Fruit fly (Drosophila melanogaster) whole organism, pupa: ENCODE data around the gene CG11878.

Experiments
- CG10348 ChIP-seq: fragments of 200-800 bp; sonication (Bioruptor generic); IDR thresholded peaks from 2 replicates; pipeline ENCODE4 v1.3.6; 2022; ENCODE audit warnings: missing biosample characterization, missing genetic modification characterization
- CG12605 ChIP-seq: fragments of 200-800 bp; sonication (Bioruptor generic); IDR thresholded peaks from 2 replicates; pipeline ENCODE4 v1.3.6; 2022; ENCODE audit warnings: missing biosample characterization, missing genetic modification characterization
- CG13204 ChIP-seq: fragments of 200-800 bp; sonication (Bioruptor generic); optimal IDR thresholded peaks from 2 replicates; lab custom pipeline; 2018; ENCODE audit warnings: missing biosample characterization, mild to moderate bottlenecking, missing genetic modification characterization, moderate library complexity
- CG14655 ChIP-seq: fragments of 200-800 bp; sonication (Bioruptor generic); optimal IDR thresholded peaks from 3 replicates; lab custom pipeline; 2017; ENCODE audit warnings: mild to moderate bottlenecking, missing biosample characterization, missing genetic modification reagents, missing genetic modification characterization
- CG15710 ChIP-seq: fragments of 200-800 bp; sonication (Bioruptor generic); optimal IDR thresholded peaks from 2 replicates; lab custom pipeline; 2018; ENCODE audit warnings: missing biosample characterization, mild to moderate bottlenecking, missing genetic modification characterization, moderate library complexity
- CG17806 ChIP-seq: fragments of 200-800 bp; sonication (Bioruptor generic); optimal IDR thresholded peaks from 2 replicates; lab custom pipeline; 2018; ENCODE audit warnings: missing biosample characterization, mild to moderate bottlenecking, missing genetic modification characterization, moderate library complexity
- CG32121 ChIP-seq: fragments of 200-800 bp; sonication (Bioruptor generic); IDR thresholded peaks from 2 replicates; pipeline ENCODE4 v1.3.6; 2022; ENCODE audit warnings: missing biosample characterization, missing genetic modification characterization
- CG34367 ChIP-seq: fragments of 200-800 bp; sonication (Bioruptor generic); optimal IDR thresholded peaks from 2 replicates; lab custom pipeline; 2018; ENCODE audit warnings: missing biosample characterization, mild to moderate bottlenecking, missing genetic modification characterization
- CG4496 ChIP-seq: fragments of 200-800 bp; sonication (Bioruptor generic); IDR thresholded peaks from 3 replicates; pipeline ENCODE4 v1.3.6; 2022; ENCODE audit warnings: missing biosample characterization, missing genetic modification characterization
- CG8159 ChIP-seq: fragments of 200-800 bp; sonication (Bioruptor generic); optimal IDR thresholded peaks from 3 replicates; lab custom pipeline; 2018; ENCODE audit warnings: missing biosample characterization, mild to moderate bottlenecking, missing genetic modification characterization, moderate library complexity
- CG8301 ChIP-seq: fragments of 200-800 bp; sonication (Bioruptor generic); optimal IDR thresholded peaks from 2 replicates; lab custom pipeline; 2018; ENCODE audit warnings: missing biosample characterization, mild to moderate bottlenecking, missing genetic modification characterization
- CG9948 ChIP-seq: fragments of 200-800 bp; sonication (Bioruptor generic); optimal IDR thresholded peaks from 2 replicates; lab custom pipeline; 2018; ENCODE audit warnings: missing biosample characterization, mild to moderate bottlenecking, missing genetic modification characterization, moderate library complexity
- D1 ChIP-seq: fragments of 200-800 bp; sonication (Bioruptor generic); optimal IDR thresholded peaks from 2 replicates; lab custom pipeline; 2018; ENCODE audit warnings: missing biosample characterization, mild to moderate bottlenecking, missing genetic modification characterization, moderate library complexity
- EcR ChIP-seq: fragments of 200-800 bp; sonication (Bioruptor generic); optimal IDR thresholded peaks from 3 replicates; lab custom pipeline; 2019; ENCODE audit warnings: missing biosample characterization, missing genetic modification characterization, mild to moderate bottlenecking, moderate library complexity, missing genetic modification reagents
- Ets98B ChIP-seq: fragments of 200-800 bp; sonication (Bioruptor generic); IDR thresholded peaks from 2 replicates; pipeline ENCODE4 v1.3.6; 2022; ENCODE audit warnings: missing biosample characterization, missing genetic modification characterization
- Pif1A ChIP-seq: fragments of 200-800 bp; sonication (Bioruptor generic); optimal IDR thresholded peaks from 3 replicates; lab custom pipeline; 2016; ENCODE audit warnings: missing biosample characterization, missing genetic modification characterization
- Pif1B ChIP-seq: fragments of 200-800 bp; sonication (Bioruptor generic); optimal IDR thresholded peaks from 3 replicates; lab custom pipeline; 2016; ENCODE audit warnings: missing biosample characterization, missing genetic modification characterization
- Snoo ChIP-seq: fragments of 200-800 bp; sonication (Bioruptor generic); optimal IDR thresholded peaks from 3 replicates; lab custom pipeline; 2017; ENCODE audit warnings: missing biosample characterization, mild to moderate bottlenecking, missing genetic modification characterization, inconsistent platforms
- fd96Ca ChIP-seq: fragments of 200-800 bp; sonication (Bioruptor generic); IDR thresholded peaks from 3 replicates; pipeline ENCODE4 v1.3.6; 2022; ENCODE audit warnings: missing biosample characterization, missing genetic modification characterization
- gl ChIP-seq: fragments of 200-800 bp; sonication (Bioruptor generic); optimal IDR thresholded peaks from 2 replicates; lab custom pipeline; 2018; ENCODE audit warnings: missing biosample characterization, mild to moderate bottlenecking, missing genetic modification characterization
- rn ChIP-seq: fragments of 200-800 bp; sonication (Bioruptor generic); IDR thresholded peaks from 2 replicates; pipeline ENCODE4 v1.3.6; 2022; ENCODE audit warnings: missing biosample characterization, missing genetic modification characterization

The CG11878 gene

DNA sequence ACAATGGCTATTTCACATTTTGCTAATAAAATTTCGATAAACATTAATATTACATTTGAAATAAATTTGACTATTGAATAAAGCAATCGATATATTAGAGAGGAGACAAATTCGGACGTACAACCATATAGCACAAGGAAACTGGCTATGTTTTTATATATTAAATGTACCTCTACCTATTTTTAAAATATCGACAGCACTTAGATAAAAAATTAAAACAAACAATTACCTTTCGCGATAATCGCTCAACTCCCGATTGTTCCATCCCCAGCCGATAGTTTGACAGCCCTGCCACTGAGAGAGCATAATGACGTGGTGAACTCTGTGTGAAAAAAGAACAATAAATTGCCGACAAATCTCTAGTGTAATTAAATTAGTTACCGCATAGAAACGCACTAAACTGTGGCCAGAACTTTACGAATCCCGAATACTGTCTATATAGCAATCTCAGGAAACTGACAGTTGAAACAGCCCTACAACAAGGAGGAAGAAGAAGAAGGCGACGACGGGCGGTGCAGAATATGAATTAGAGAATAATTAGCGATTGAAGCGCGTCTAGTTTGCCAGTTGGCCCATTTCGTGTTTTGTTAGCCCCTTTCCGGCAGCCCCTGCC, 14.9 kb upstream of the CG11878 start, which contains the start of gene CG11857:
Gene CG11857 (plus strand): TSS at position 271 of the 613 bp plus-strand sequence.
- TF ChIP-seq CG13204 (no peak), Snoo (peak; percentile 95), CG15710 (peak; percentile 96), EcR (GFP tag; lab: Kevin White, UChicago) (peak; percentile 55), CG8301 (tag; lab: Kevin White, UChicago) (peak; percentile 92), rn (GFP tag; lab: Robert Waterston, UW) (peak; percentile 96), fd96Ca (GFP tag; lab: Robert Waterston, UW) (peak; percentile 98), D1 (tag; lab: Kevin White, UChicago) (no peak), CG14655 (GFP tag; lab: Kevin White, UChicago) (no peak), CG12605 (GFP tag; lab: Robert Waterston, UW) (peak; percentile 93), Pif1A (GFP tag; lab: Kevin White, UChicago) (no peak), CG17806 (tag; lab: Kevin White, UChicago) (peak; percentile 93), CG34367 (tag; lab: Kevin White, UChicago) (peak; percentile 92), CG4496 (GFP tag; lab: Robert Waterston, UW) (peak; percentile 98), CG10348 (GFP tag; lab: Robert Waterston, UW) (peak; percentile 96), Pif1B (no peak), CG32121 (GFP tag; lab: Robert Waterston, UW) (peak; percentile 97), gl (tag; lab: Kevin White, UChicago) (peak; percentile 86), Ets98B (peak; percentile 96), CG9948 (tag; lab: Kevin White, UChicago) (peak; percentile 93), CG8159 (tag; lab: Kevin White, UChicago) (peak; percentile 93)
- TF ChIP-seq, all 21 proteins: peak for 16

- TF ChIP-seq CG15710 = no peak
- no peak for TF ChIP-seq rn (GFP tag; lab: Robert Waterston, UW)
- TF ChIP-seq CG32121 (GFP tag; lab: Robert Waterston, UW) = no peak
- TF ChIP-seq fd96Ca (GFP tag; lab: Robert Waterston, UW) = no peak
- TF ChIP-seq CG10348 (GFP tag; lab: Robert Waterston, UW) = no peak
- no peak for TF ChIP-seq CG8159 (tag; lab: Kevin White, UChicago)
- TF ChIP-seq CG14655 (GFP tag; lab: Kevin White, UChicago) = no peak
- no peak for TF ChIP-seq CG13204
- no peak for TF ChIP-seq D1 (tag; lab: Kevin White, UChicago)
- TF ChIP-seq Ets98B = no peak
- no peak for TF ChIP-seq CG12605 (GFP tag; lab: Robert Waterston, UW)
- no peak for TF ChIP-seq CG9948 (tag; lab: Kevin White, UChicago)
- no peak for TF ChIP-seq EcR (GFP tag; lab: Kevin White, UChicago)
- TF ChIP-seq CG34367 (tag; lab: Kevin White, UChicago) = no peak
- TF ChIP-seq gl (tag; lab: Kevin White, UChicago) = no peak
- TF ChIP-seq Snoo = no peak
- TF ChIP-seq CG17806 (tag; lab: Kevin White, UChicago) = no peak
- no peak for TF ChIP-seq Pif1B
- TF ChIP-seq Pif1A (GFP tag; lab: Kevin White, UChicago) = no peak
- TF ChIP-seq CG4496 (GFP tag; lab: Robert Waterston, UW) = no peak
Measured at dm6 chr3R:25260670-25261069, 13.0 kb upstream of the CG11878 start.

dm6 chr3R:25262322-25262761, 11.3 kb upstream of the CG11878 start, which contains the start of the genes Kdsr and CG11858:
Gene Kdsr (minus strand): TSS chr3R:25262498.
Gene CG11858 (plus strand): TSS chr3R:25262741.
- TF ChIP-seq CG17806 (tag; lab: Kevin White, UChicago) (peak; percentile 53), CG10348 (GFP tag; lab: Robert Waterston, UW) (peak; percentile 46; the same call in 1 of the 2 replicates), EcR (GFP tag; lab: Kevin White, UChicago) (peak; percentile 81), Snoo (peak; percentile 34), CG13204 (no peak), CG8301 (tag; lab: Kevin White, UChicago) (no peak), CG15710 (peak; percentile 48), Ets98B (peak; percentile 62), CG34367 (tag; lab: Kevin White, UChicago) (peak; percentile 39), CG9948 (tag; lab: Kevin White, UChicago) (peak; percentile 49), Pif1B (no peak), Pif1A (GFP tag; lab: Kevin White, UChicago) (no peak), CG4496 (GFP tag; lab: Robert Waterston, UW) (peak; percentile 82), CG8159 (tag; lab: Kevin White, UChicago) (no peak), fd96Ca (GFP tag; lab: Robert Waterston, UW) (peak; percentile 64; the same call in 2 of the 3 replicates), CG32121 (GFP tag; lab: Robert Waterston, UW) (peak; percentile 75), CG14655 (GFP tag; lab: Kevin White, UChicago) (no peak)

- TF ChIP-seq CG12605 (GFP tag; lab: Robert Waterston, UW) (peak; percentile 51; the same call in 1 of the 2 replicates), CG9948 (tag; lab: Kevin White, UChicago) (no peak)
Measured at dm6 chr3R:25265589-25266201, 7.9 kb upstream of the CG11878 start, which contains the start of the genes GlnRS and RIOK2. Gene GlnRS (minus strand): TSS chr3R:25265721. Gene RIOK2 (plus strand): TSS chr3R:25265844.

DNA sequence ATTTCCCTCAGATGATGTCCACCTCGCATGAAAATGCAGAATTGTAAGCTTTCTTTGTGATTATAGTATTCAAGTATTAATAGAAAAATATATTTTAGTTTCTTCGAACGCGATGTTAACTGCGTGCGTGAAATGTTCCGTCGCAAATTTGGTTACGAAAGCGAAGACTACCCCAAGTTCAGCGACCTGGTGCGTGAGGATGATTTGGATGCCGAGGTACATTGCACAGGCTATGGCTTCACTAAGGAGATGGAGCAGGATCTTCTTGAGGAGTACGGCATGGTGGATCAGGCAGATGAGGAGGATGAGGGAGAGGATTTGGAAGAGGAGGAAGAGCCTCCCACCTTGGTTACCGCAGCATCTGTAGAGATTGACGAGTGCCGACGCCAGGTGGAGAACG, 6.9 kb upstream of the CG11878 start:
- no peak for TF ChIP-seq CG4496 (GFP tag; lab: Robert Waterston, UW)
- TF ChIP-seq, all 21 proteins: peak for 0
